Worm (Caenorhabditis elegans) whole organism, late embryonic: Measurements from ENCODE around the gene H35N09.2.

Experiments used
- Y22D7AL.16 ChIP-seq: sonication (generic microtip); optimal IDR thresholded peaks from 2 replicates; lab custom pipeline; 2016; ENCODE audit warnings: missing genetic modification characterization, missing compliant biosample characterization
- ama-1 ChIP-seq: fragments of 150-350 bp; optimal IDR thresholded peaks from 2 replicates; lab custom pipeline; 2014
- che-1 ChIP-seq: sonication (generic microtip); optimal IDR thresholded peaks from 2 replicates; lab custom pipeline; 2016; ENCODE audit warnings: mild to moderate bottlenecking, missing genetic modification characterization, missing compliant biosample characterization
- fkh-10 ChIP-seq: fragments of 150-350 bp; optimal IDR thresholded peaks from 2 replicates; lab custom pipeline; 2014; ENCODE audit warnings: missing biosample characterization, missing genetic modification reagents, missing genetic modification characterization
- gmeb-2 ChIP-seq: sonication (generic microtip); optimal IDR thresholded peaks from 2 replicates; lab custom pipeline; 2016; ENCODE audit warnings: missing genetic modification characterization, inconsistent platforms, missing compliant biosample characterization
- hlh-13 ChIP-seq: fragments of 200-800 bp; sonication (Bioruptor generic); optimal IDR thresholded peaks from 2 replicates; lab custom pipeline; 2018; ENCODE audit warnings: mild to moderate bottlenecking, missing genetic modification characterization, missing compliant biosample characterization
- nfya-1 ChIP-seq: sonication (generic microtip); optimal IDR thresholded peaks from 2 replicates; lab custom pipeline; 2017; ENCODE audit warnings: missing genetic modification characterization, mild to moderate bottlenecking, missing compliant biosample characterization, antibody characterized with exemption, moderate library complexity
- nhr-11 ChIP-seq: fragments of 150-350 bp; optimal IDR thresholded peaks from 2 replicates; lab custom pipeline; 2014; ENCODE audit warnings: missing biosample characterization, missing genetic modification characterization
- pha-4 ChIP-seq: fragments of 150-350 bp; optimal IDR thresholded peaks from 2 replicates; lab custom pipeline; 2018; ENCODE audit warnings: missing biosample characterization, missing genetic modification reagents, missing genetic modification characterization
- rnt-1 ChIP-seq: sonication (generic microtip); optimal IDR thresholded peaks from 2 replicates; lab custom pipeline; 2016; ENCODE audit warnings: missing genetic modification characterization, missing compliant biosample characterization

DNA sequence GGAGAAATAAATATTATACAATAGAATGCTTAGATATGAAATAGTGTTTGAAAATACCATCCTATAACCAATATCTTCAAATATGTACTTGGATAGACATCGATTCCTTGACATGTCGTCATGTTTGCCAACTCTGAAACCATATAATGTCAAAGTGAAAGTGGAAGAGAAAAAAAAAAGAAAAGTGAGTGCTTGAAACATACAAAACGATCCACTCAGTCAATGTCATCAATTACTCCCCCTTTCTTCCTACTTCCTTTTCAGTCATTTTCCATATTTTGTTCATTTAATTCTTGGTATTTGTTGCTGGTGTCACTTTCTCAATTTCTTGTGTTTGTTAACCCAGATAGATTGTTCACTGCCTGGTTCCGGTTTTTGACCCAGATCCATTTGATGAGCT, 24.6 kb downstream of the H35N09.2 start, which contains the start of gene F18E9.4:
- TF ChIP-seq pha-4 (tag; lab: Kevin White, UChicago) = no peak
- TF ChIP-seq nhr-11 (tag; lab: Kevin White, UChicago) = no peak
- TF ChIP-seq hlh-13 = no peak
- TF ChIP-seq nfya-1 (tag; lab: Kevin White, UChicago) = no peak
- TF ChIP-seq rnt-1 (tag; lab: Kevin White, UChicago) = no peak
- TF ChIP-seq gmeb-2 (tag; lab: Kevin White, UChicago) = no peak
- TF ChIP-seq Y22D7AL.16 (tag; lab: Kevin White, UChicago) = no peak
- no peak for TF ChIP-seq fkh-10 (GFP tag; lab: Kevin White, UChicago)
- no peak for TF ChIP-seq ama-1 (lab: Kevin White, UChicago)
- no peak for TF ChIP-seq che-1 (tag; lab: Kevin White, UChicago)
